Fruit fly (Drosophila melanogaster): ENCODE results near the gene CG4995.

Gene CG4995

DNA sequence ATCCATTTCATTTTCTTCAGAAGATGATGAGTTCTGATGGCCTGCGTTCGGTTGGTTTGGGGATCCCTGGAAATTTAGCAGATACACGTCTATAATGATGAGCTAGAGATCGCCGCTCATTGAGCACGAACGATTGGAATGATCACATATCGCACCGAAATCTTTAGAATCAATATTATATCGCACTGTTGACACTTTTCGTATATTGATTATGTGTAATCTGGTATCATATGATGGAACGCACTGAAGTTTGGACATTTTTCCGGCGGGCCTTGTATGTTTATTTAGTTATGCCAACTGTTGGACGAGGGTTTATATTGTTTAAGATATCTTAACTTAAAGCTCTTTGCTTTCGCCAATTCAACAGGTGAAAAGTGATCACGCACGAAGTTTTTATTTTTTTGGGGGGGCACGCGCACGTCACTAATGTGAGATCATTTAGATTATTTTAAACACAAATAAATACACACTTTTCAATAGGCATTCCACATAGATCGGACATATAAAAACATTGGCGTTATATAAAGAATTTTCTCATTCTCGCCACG is 1.2 kb upstream of the CG4995 start (continued):
- TF ChIP-seq PHDP (tag; optimal IDR thresholded peaks at IDR 0.05): no peak
- TF ChIP-seq stc (GFP tag; IDR thresholded peaks at IDR 0.05): no peak
- TF ChIP-seq CG6813 (GFP tag; optimal IDR thresholded peaks at IDR 0.05): no peak
- peak; percentile 68; the same call in 1 of the 3 replicates for TF ChIP-seq hb (GFP tag; IDR thresholded peaks at IDR 0.05; ENCODE audit: partially characterized antibody)
- no peak; the same call in 1 of the 2 replicates for TF ChIP-seq CG9932 (GFP tag; IDR thresholded peaks at IDR 0.05)
- TF ChIP-seq grau (tag; optimal IDR thresholded peaks at IDR 0.05): no peak
- TF ChIP-seq btn (GFP tag; optimal IDR thresholded peaks at IDR 0.05): no peak
- no peak for TF ChIP-seq Usf (GFP tag; optimal IDR thresholded peaks at IDR 0.05)
- peak; percentile 31 for TF ChIP-seq disco-r (GFP tag; optimal IDR thresholded peaks at IDR 0.05)
- TF ChIP-seq CG13287 (GFP tag; IDR thresholded peaks at IDR 0.05; ENCODE audit: partially characterized antibody): no peak; the same call in none of the 2 replicates
- no peak for TF ChIP-seq Fer2 (tag; optimal IDR thresholded peaks at IDR 0.05)
- no peak for TF ChIP-seq shn (GFP tag; optimal IDR thresholded peaks at IDR 0.05)
- no peak for TF ChIP-seq zfh1 (GFP tag; IDR thresholded peaks at IDR 0.05)
- no peak for TF ChIP-seq Ravus (GFP tag; IDR thresholded peaks at IDR 0.05)
- no peak for TF ChIP-seq onecut (GFP tag; IDR thresholded peaks at IDR 0.05)
- TF ChIP-seq CG3281 (GFP tag; optimal IDR thresholded peaks at IDR 0.05): peak; percentile 49
- peak; percentile 50 for TF ChIP-seq CG7928 (GFP tag; optimal IDR thresholded peaks at IDR 0.05)
- TF ChIP-seq CG6272 (GFP tag; IDR thresholded peaks at IDR 0.05): no peak
- TF ChIP-seq CoRest (tag; optimal IDR thresholded peaks at IDR 0.05): no peak
- no peak for TF ChIP-seq sug (tag; optimal IDR thresholded peaks at IDR 0.05)
- TF ChIP-seq cwo (GFP tag; optimal IDR thresholded peaks at IDR 0.05): no peak
- TF ChIP-seq CG18599 (GFP tag; optimal IDR thresholded peaks at IDR 0.05): no peak
- peak; percentile 86; the same call in 2 of the 3 replicates for TF ChIP-seq knrl (GFP tag; IDR thresholded peaks at IDR 0.05; ENCODE audit: partially characterized antibody)
- peak; percentile 7 for TF ChIP-seq CG10209 (GFP tag; optimal IDR thresholded peaks at IDR 0.05)
- no peak for TF ChIP-seq CG18262 (tag; optimal IDR thresholded peaks at IDR 0.05)
- peak; percentile 79 for TF ChIP-seq Dll (GFP tag; IDR thresholded peaks at IDR 0.05; ENCODE audit: partially characterized antibody)
- TF ChIP-seq D (optimal IDR thresholded peaks at IDR 0.05): no peak
- TF ChIP-seq D (GFP tag; optimal IDR thresholded peaks at IDR 0.05): peak; percentile 21
- peak; percentile 7 for TF ChIP-seq phol (tag; optimal IDR thresholded peaks at IDR 0.05)
- TF ChIP-seq CG7357 (GFP tag; IDR thresholded peaks at IDR 0.05): no peak
- no peak for TF ChIP-seq ind (GFP tag; optimal IDR thresholded peaks at IDR 0.05)
- no peak for TF ChIP-seq CG7271 (tag; optimal IDR thresholded peaks at IDR 0.05)
- TF ChIP-seq gfzf (GFP tag; optimal IDR thresholded peaks at IDR 0.05): peak; percentile 5
- TF ChIP-seq CG11560 (tag; IDR thresholded peaks at IDR 0.05): no peak
- TF ChIP-seq CG10565 (GFP tag; optimal IDR thresholded peaks at IDR 0.05): no peak
- TF ChIP-seq Xrp1 (GFP tag; IDR thresholded peaks at IDR 0.05): no peak
- TF ChIP-seq CG43689 (GFP tag; IDR thresholded peaks at IDR 0.05): no peak
- no peak for TF ChIP-seq wor (GFP tag; IDR thresholded peaks at IDR 0.05)
- TF ChIP-seq amos (GFP tag; IDR thresholded peaks at IDR 0.05; ENCODE audit: partially characterized antibody): peak; percentile 60; the same call in 1 of the 2 replicates
- no peak for TF ChIP-seq CG3407 (GFP tag; optimal IDR thresholded peaks at IDR 0.05)
- TF ChIP-seq bsh (GFP tag; optimal IDR thresholded peaks at IDR 0.05): no peak
- TF ChIP-seq seq (GFP tag; IDR thresholded peaks at IDR 0.05): no peak
- no peak for TF ChIP-seq Max (GFP tag; optimal IDR thresholded peaks at IDR 0.05)
- TF ChIP-seq lmd (GFP tag; IDR thresholded peaks at IDR 0.05): no peak; the same call in 1 of the 2 replicates
- TF ChIP-seq CG10274 (GFP tag; optimal IDR thresholded peaks at IDR 0.05): no peak
- no peak for TF ChIP-seq Asciz (GFP tag; optimal IDR thresholded peaks at IDR 0.05)
- TF ChIP-seq lab (GFP tag; optimal IDR thresholded peaks at IDR 0.05): no peak
- peak; percentile 75 for TF ChIP-seq Med (GFP tag)
- TF ChIP-seq mld (GFP tag; IDR thresholded peaks at IDR 0.05; ENCODE audit: partially characterized antibody): 0 out of 3 replicates have a peak, but pooled peaks have one; percentile 51
